Worm (Caenorhabditis elegans): ENCODE measurements around the gene M01F1.8.

ce11 chrIII:3469646-3470045 is 32.7 kb downstream of the M01F1.8 start, which contains the start of gene smim-14:
- TF ChIP-seq med-1 (GFP tag; optimal IDR thresholded peaks at IDR 0.05; ENCODE audit: insufficient read depth) (no peak), klf-2 (GFP tag; conservative IDR thresholded peaks at IDR 0.05) (no peak)

Data from whole organism, midembryonic.